Worm (Caenorhabditis elegans) whole organism, young adult: ENCODE data around the gene Y39G8B.10.

Source experiments
- B0035.1 ChIP-seq: sonication (generic microtip); optimal IDR thresholded peaks from 2 replicates; lab custom pipeline; 2016; ENCODE audit warnings: missing genetic modification characterization, mild to moderate bottlenecking, missing compliant biosample characterization, missing genotype, missing genetic modification reagents
- B0336.3 ChIP-seq: fragments of 200-800 bp; sonication (Bioruptor generic); IDR thresholded peaks from 2 replicates; pipeline ENCODE4 v1.3.6; 2022; ENCODE audit warnings: missing genetic modification characterization, missing compliant biosample characterization
- C17E4.6 ChIP-seq: fragments of 200-800 bp; sonication (Bioruptor generic); IDR thresholded peaks from 2 replicates; pipeline ENCODE4 v1.3.6; 2022; ENCODE audit warnings: missing genetic modification reagents, missing genetic modification characterization, missing compliant biosample characterization
- F10E7.11 ChIP-seq: sonication (generic microtip); optimal IDR thresholded peaks from 2 replicates; lab custom pipeline; 2017; ENCODE audit warnings: mild to moderate bottlenecking, missing genetic modification characterization, moderate library complexity, missing compliant biosample characterization
- F23B12.7 ChIP-seq: sonication (generic microtip); optimal IDR thresholded peaks from 2 replicates; lab custom pipeline; 2017; ENCODE audit warnings: missing genetic modification characterization, mild to moderate bottlenecking, missing compliant biosample characterization, antibody characterized with exemption, moderate library complexity; ENCODE audit not compliant: insufficient read depth
- F33H1.4 ChIP-seq: fragments of 200-800 bp; sonication (Bioruptor generic); IDR thresholded peaks from 2 replicates; pipeline ENCODE4 v1.3.6; 2022; ENCODE audit warnings: missing genetic modification reagents, missing genetic modification characterization, missing compliant biosample characterization
- F37B4.10 ChIP-seq: fragments of 200-800 bp; sonication (Bioruptor generic); IDR thresholded peaks from 2 replicates; pipeline ENCODE4 v1.3.6; 2022; ENCODE audit warnings: missing genetic modification characterization, missing compliant biosample characterization
- F49E8.2 ChIP-seq: sonication (generic microtip); optimal IDR thresholded peaks from 3 replicates; lab custom pipeline; 2017; ENCODE audit warnings: missing genetic modification characterization, mild to moderate bottlenecking, missing compliant biosample characterization, antibody characterized with exemption, moderate library complexity; ENCODE audit not compliant: insufficient read depth
- F55B11.4 ChIP-seq: sonication (generic microtip); optimal IDR thresholded peaks from 2 replicates; lab custom pipeline; 2016; ENCODE audit warnings: missing compliant biosample characterization, missing genetic modification characterization, borderline replicate concordance; ENCODE audit not compliant: insufficient read depth
- K11D2.4 ChIP-seq: fragments of 200-800 bp; sonication (Bioruptor generic); IDR thresholded peaks from 2 replicates; pipeline ENCODE4 v1.3.6; 2022; ENCODE audit warnings: missing genetic modification reagents, missing genetic modification characterization, missing compliant biosample characterization
- Y53G8AR.9 ChIP-seq: fragments of 200-800 bp; sonication (Bioruptor generic); conservative IDR thresholded peaks from 2 replicates; pipeline ENCODE4 v1.3.6; 2022; ENCODE audit warnings: missing genetic modification reagents, missing genetic modification characterization, missing compliant biosample characterization
- Y95B8A.8 ChIP-seq: fragments of 200-800 bp; sonication (Bioruptor generic); IDR thresholded peaks from 2 replicates; pipeline ENCODE4 v1.3.6; 2022; ENCODE audit warnings: missing genetic modification reagents, missing genetic modification characterization, missing compliant biosample characterization
- ama-1 ChIP-seq, 3 experiments: fragments of 150-350 bp in 1 of 3; sonication (generic microtip) in 2 of 3; optimal IDR thresholded peaks; 2 replicates each; lab custom pipeline; 2014 to 2018; ENCODE audit warnings: missing biosample characterization in 2 of 3, missing genetic modification characterization in 2 of 3, missing genetic modification reagents in 2 of 3
- athp-1 ChIP-seq: sonication (generic microtip); optimal IDR thresholded peaks from 2 replicates; lab custom pipeline; 2017; ENCODE audit warnings: mild to moderate bottlenecking, missing genetic modification characterization, missing compliant biosample characterization
- attf-3 ChIP-seq: fragments of 200-800 bp; sonication (Bioruptor generic); conservative IDR thresholded peaks from 2 replicates; pipeline ENCODE4 v1.3.6; 2022; ENCODE audit warnings: missing genetic modification reagents, missing genetic modification characterization, missing compliant biosample characterization
- cebp-1 ChIP-seq, 2 experiments: fragments of 200-800 bp in 1 of 2; sonication (Bioruptor generic) in 1 of 2; sonication (generic microtip) in 1 of 2; IDR thresholded peaks in 1 of 2; optimal IDR thresholded peaks in 1 of 2; 2 replicates each; pipeline versions ENCODE4 v1.3.6 to Lab custom; 2017 to 2022; ENCODE audit warnings: missing compliant biosample characterization in 2 of 2, missing genetic modification characterization in 2 of 2, mild to moderate bottlenecking in 1 of 2, missing genetic modification reagents in 1 of 2, moderate library complexity in 1 of 2
- ceh-100 ChIP-seq: fragments of 200-800 bp; sonication (Bioruptor generic); IDR thresholded peaks from 2 replicates; pipeline ENCODE4 v1.3.6; 2022; ENCODE audit warnings: missing genetic modification reagents, missing genetic modification characterization, missing compliant biosample characterization
- ceh-27 ChIP-seq: fragments of 200-800 bp; sonication (Bioruptor generic); optimal IDR thresholded peaks from 2 replicates; lab custom pipeline; 2018; ENCODE audit warnings: mild to moderate bottlenecking, missing genetic modification characterization, moderate library complexity, missing compliant biosample characterization
- ceh-40 ChIP-seq: fragments of 200-800 bp; sonication (Bioruptor generic); IDR thresholded peaks from 2 replicates; pipeline ENCODE4 v1.3.6; 2022; ENCODE audit warnings: missing genetic modification characterization, missing compliant biosample characterization
- ceh-58 ChIP-seq: fragments of 200-800 bp; sonication (Bioruptor generic); IDR thresholded peaks from 2 replicates; pipeline ENCODE4 v1.3.6; 2022; ENCODE audit warnings: missing genetic modification characterization, missing compliant biosample characterization
- dox-1 ChIP-seq: fragments of 200-800 bp; sonication (Bioruptor generic); IDR thresholded peaks from 2 replicates; pipeline ENCODE4 v1.3.6; 2022; ENCODE audit warnings: missing genetic modification reagents, missing genetic modification characterization, missing compliant biosample characterization
- dpl-1 ChIP-seq: fragments of 150-350 bp; optimal IDR thresholded peaks from 2 replicates; lab custom pipeline; 2014; ENCODE audit warnings: missing biosample characterization, missing genetic modification reagents, missing genetic modification characterization
- egl-44 ChIP-seq: fragments of 200-800 bp; sonication (Bioruptor generic); IDR thresholded peaks from 2 replicates; pipeline ENCODE4 v1.3.6; 2022; ENCODE audit warnings: missing genetic modification reagents, missing genetic modification characterization, missing compliant biosample characterization
- egrh-3 ChIP-seq: fragments of 200-800 bp; sonication (Bioruptor generic); IDR thresholded peaks from 2 replicates; pipeline ENCODE4 v1.3.6; 2022; ENCODE audit warnings: missing genetic modification reagents, missing genetic modification characterization, missing compliant biosample characterization
- fkh-3 ChIP-seq: sonication (generic microtip); optimal IDR thresholded peaks from 2 replicates; lab custom pipeline; 2016; ENCODE audit warnings: mild to moderate bottlenecking, missing genetic modification characterization, missing compliant biosample characterization
- gei-17 ChIP-seq: fragments of 200-800 bp; sonication (Bioruptor generic); optimal IDR thresholded peaks from 2 replicates; lab custom pipeline; 2018; ENCODE audit warnings: mild to moderate bottlenecking, missing genetic modification characterization, missing compliant biosample characterization
- hlh-12 ChIP-seq: sonication (generic microtip); optimal IDR thresholded peaks from 2 replicates; lab custom pipeline; 2016; ENCODE audit warnings: missing genetic modification characterization, missing compliant biosample characterization
- hmg-1.2 ChIP-seq: fragments of 200-800 bp; sonication (Bioruptor generic); IDR thresholded peaks from 2 replicates; pipeline ENCODE4 v1.3.6; 2022; ENCODE audit warnings: missing genetic modification reagents, missing genetic modification characterization, missing compliant biosample characterization
- hsf-1 ChIP-seq: fragments of 200-800 bp; sonication (Bioruptor generic); IDR thresholded peaks from 2 replicates; pipeline ENCODE4 v1.3.6; 2022; ENCODE audit warnings: missing genetic modification reagents, missing genetic modification characterization, missing compliant biosample characterization
- let-607 ChIP-seq, 2 experiments: fragments of 200-800 bp in 1 of 2; sonication (Bioruptor generic) in 1 of 2; sonication (generic microtip) in 1 of 2; optimal IDR thresholded peaks; 2 replicates each; lab custom pipeline; 2016 to 2018; ENCODE audit warnings: mild to moderate bottlenecking in 2 of 2, missing compliant biosample characterization in 2 of 2, missing genetic modification characterization in 2 of 2, moderate library complexity in 2 of 2, missing genotype in 1 of 2
- lin-54 ChIP-seq: fragments of 200-800 bp; sonication (Bioruptor generic); optimal IDR thresholded peaks from 2 replicates; lab custom pipeline; 2018; ENCODE audit warnings: mild to moderate bottlenecking, missing genetic modification characterization, missing compliant biosample characterization
- madf-6 ChIP-seq: fragments of 200-800 bp; sonication (Bioruptor generic); IDR thresholded peaks from 2 replicates; pipeline ENCODE4 v1.3.6; 2022; ENCODE audit warnings: missing genetic modification reagents, missing genetic modification characterization, missing compliant biosample characterization
- madf-8 ChIP-seq: fragments of 200-800 bp; sonication (Bioruptor generic); conservative IDR thresholded peaks from 2 replicates; pipeline ENCODE4 v1.3.6; 2022; ENCODE audit warnings: missing genetic modification reagents, missing genetic modification characterization, missing compliant biosample characterization
- nhr-120 ChIP-seq: fragments of 200-800 bp; sonication (Bioruptor generic); IDR thresholded peaks from 2 replicates; pipeline ENCODE4 v1.3.6; 2022; ENCODE audit warnings: missing genetic modification characterization, missing compliant biosample characterization
- nhr-80 ChIP-seq: sonication (generic microtip); optimal IDR thresholded peaks from 2 replicates; lab custom pipeline; 2016; ENCODE audit warnings: missing genetic modification characterization, missing compliant biosample characterization
- sdz-38 ChIP-seq: sonication (generic microtip); optimal IDR thresholded peaks from 2 replicates; lab custom pipeline; 2016; ENCODE audit warnings: missing genotype, missing genetic modification characterization, missing compliant biosample characterization
- sptf-2 ChIP-seq: fragments of 200-800 bp; sonication (Bioruptor generic); optimal IDR thresholded peaks from 2 replicates; lab custom pipeline; 2018; ENCODE audit warnings: mild to moderate bottlenecking, missing genetic modification characterization, missing compliant biosample characterization
- tbp1 ChIP-seq: fragments of 200-800 bp; sonication (Bioruptor generic); optimal IDR thresholded peaks from 2 replicates; lab custom pipeline; 2018; ENCODE audit warnings: mild to moderate bottlenecking, missing genetic modification characterization, missing compliant biosample characterization
- tlf-1 ChIP-seq: fragments of 200-800 bp; sonication (Bioruptor generic); optimal IDR thresholded peaks from 2 replicates; lab custom pipeline; 2018; ENCODE audit warnings: mild to moderate bottlenecking, missing genetic modification characterization, missing compliant biosample characterization
- unc-130 ChIP-seq: sonication (generic microtip); optimal IDR thresholded peaks from 2 replicates; lab custom pipeline; 2016; ENCODE audit warnings: missing genetic modification reagents, missing genetic modification characterization, missing compliant biosample characterization
- unc-62 ChIP-seq: fragments of 150-350 bp; optimal IDR thresholded peaks from 2 replicates; lab custom pipeline; 2014; ENCODE audit warnings: missing biosample characterization, missing genetic modification reagents, missing genetic modification characterization
- zfh-2 ChIP-seq: fragments of 200-800 bp; sonication (Bioruptor generic); conservative IDR thresholded peaks from 2 replicates; pipeline ENCODE4 v1.3.6; 2022; ENCODE audit warnings: missing genetic modification reagents, missing genetic modification characterization, missing compliant biosample characterization
- ztf-25 ChIP-seq: fragments of 200-800 bp; sonication (Bioruptor generic); IDR thresholded peaks from 2 replicates; pipeline ENCODE4 v1.3.6; 2022; ENCODE audit warnings: missing genetic modification reagents, missing genetic modification characterization, missing compliant biosample characterization
- ztf-6 ChIP-seq: fragments of 200-800 bp; sonication (Bioruptor generic); IDR thresholded peaks from 2 replicates; pipeline ENCODE4 v1.3.6; 2022; ENCODE audit warnings: missing genetic modification reagents, missing genetic modification characterization, missing compliant biosample characterization

Gene Y39G8B.10

ce11 chrII:13991741-13992140, 8.8 kb upstream of the Y39G8B.10 start, which contains the start of gene Y39G8B.5:
TSS of gene Y39G8B.5 (minus strand) at chrII:13991841.
- TF ChIP-seq ceh-100 (GFP tag; lab: Robert Waterston, UW): no peak
- no peak for TF ChIP-seq ceh-58 (GFP tag; lab: Robert Waterston, UW)
- no peak for TF ChIP-seq tbp1 (GFP tag; lab: Kevin White, UChicago)
- TF ChIP-seq dox-1 (GFP tag; lab: Robert Waterston, UW): no peak
- TF ChIP-seq F55B11.4 (tag; lab: Kevin White, UChicago): no peak
- TF ChIP-seq hlh-12 (tag; lab: Kevin White, UChicago): no peak
- no peak for TF ChIP-seq ceh-40 (GFP tag; lab: Robert Waterston, UW)
- no peak for TF ChIP-seq tlf-1
- TF ChIP-seq hsf-1 (GFP tag; lab: Robert Waterston, UW): no peak
- TF ChIP-seq Y95B8A.8 (GFP tag; lab: Robert Waterston, UW): no peak
- no peak for TF ChIP-seq F10E7.11 (tag; lab: Kevin White, UChicago)
- TF ChIP-seq egrh-3 (GFP tag; lab: Robert Waterston, UW): no peak
- TF ChIP-seq ceh-27: no peak
- no peak for TF ChIP-seq B0035.1 (tag; lab: Kevin White, UChicago)
- no peak for TF ChIP-seq lin-54
- TF ChIP-seq gei-17 (GFP tag; lab: Kevin White, UChicago): no peak
- no peak for TF ChIP-seq unc-130 (GFP tag; lab: Kevin White, UChicago)
- no peak for TF ChIP-seq K11D2.4 (GFP tag; lab: Robert Waterston, UW)
- no peak for TF ChIP-seq sdz-38
- no peak for TF ChIP-seq cebp-1 (GFP tag; IDR thresholded peaks at IDR 0.05; lab: Robert Waterston, UW)
- TF ChIP-seq cebp-1 (tag; optimal IDR thresholded peaks at IDR 0.05; lab: Kevin White, UChicago): no peak

ce11 chrII:13984551-13984950, 1.6 kb upstream of the Y39G8B.10 start, which contains the start of gene sre-47:
TSS of gene sre-47 (minus strand) at chrII:13984651.
- TF ChIP-seq egl-44 (GFP tag; lab: Robert Waterston, UW): no peak
- TF ChIP-seq lin-54: no peak
- no peak for TF ChIP-seq ama-1 (optimal IDR thresholded peaks at IDR 0.05; lab: Kevin White, UChicago)
- TF ChIP-seq ama-1 (GFP tag; optimal IDR thresholded peaks at IDR 0.05; lab: Kevin White, UChicago): no peak
- no peak for TF ChIP-seq unc-62 (GFP tag; lab: Kevin White, UChicago)
- no peak for TF ChIP-seq let-607 (tag; optimal IDR thresholded peaks at IDR 0.05; lab: Kevin White, UChicago)
- TF ChIP-seq Y53G8AR.9: no peak
- TF ChIP-seq attf-3 (GFP tag; lab: Robert Waterston, UW): no peak
- TF ChIP-seq gei-17 (GFP tag; lab: Kevin White, UChicago): no peak
- no peak for TF ChIP-seq ztf-25 (GFP tag; lab: Robert Waterston, UW)
- TF ChIP-seq, all 124 proteins: peak for 0

- peak; percentile 72; the same call in 1 of the 2 replicates for TF ChIP-seq zfh-2 (GFP tag; lab: Robert Waterston, UW)
- no peak for TF ChIP-seq madf-6
- peak; percentile 79 for TF ChIP-seq egrh-3 (GFP tag; lab: Robert Waterston, UW)
Measured at ce11 chrII:13982247-13982646, 668 bp downstream of the Y39G8B.10 start.

- TF ChIP-seq ztf-6: no peak
- no peak for TF ChIP-seq C17E4.6 (GFP tag; lab: Robert Waterston, UW)
- no peak for TF ChIP-seq fkh-3 (tag; lab: Kevin White, UChicago)
- no peak for TF ChIP-seq nhr-80 (tag; lab: Kevin White, UChicago)
- TF ChIP-seq F33H1.4 (GFP tag; lab: Robert Waterston, UW): no peak
- no peak for TF ChIP-seq sptf-2
- no peak for TF ChIP-seq nhr-120
- no peak for TF ChIP-seq let-607 (tag; optimal IDR thresholded peaks at IDR 0.05; lab: Kevin White, UChicago)
- TF ChIP-seq madf-8 (GFP tag; lab: Robert Waterston, UW): no peak
- no peak for TF ChIP-seq F37B4.10 (GFP tag; lab: Robert Waterston, UW)
- no peak for TF ChIP-seq dpl-1 (GFP tag; lab: Kevin White, UChicago)
- no peak for TF ChIP-seq hmg-1.2 (GFP tag; lab: Robert Waterston, UW)
- no peak for TF ChIP-seq ceh-27
- TF ChIP-seq F49E8.2 (tag; lab: Kevin White, UChicago): no peak
- no peak for TF ChIP-seq ztf-25 (GFP tag; lab: Robert Waterston, UW)
- no peak for TF ChIP-seq athp-1 (tag; lab: Kevin White, UChicago)
- TF ChIP-seq F23B12.7 (tag; lab: Kevin White, UChicago): no peak
- TF ChIP-seq B0336.3: no peak
Measured at ce11 chrII:13981819-13982218, 1.1 kb downstream of the Y39G8B.10 start.
